Worm (Caenorhabditis elegans) whole organism, L1 larva: ENCODE data around the gene srbc-34.
A peak's percentile ranks its signal among the peaks of the same experiment; 100 is the strongest.

Experiments used
- blmp-1 ChIP-seq: fragments of 150-350 bp; optimal IDR thresholded peaks from 2 replicates; lab custom pipeline; 2014; ENCODE audit warnings: missing biosample characterization, missing genetic modification characterization
- dpl-1 ChIP-seq, 3 experiments: fragments of 150-350 bp in 2 of 3; sonication (generic microtip) in 1 of 3; optimal IDR thresholded peaks; 2 replicates each; lab custom pipeline; 2014 to 2017; ENCODE audit warnings: missing biosample characterization in 3 of 3, missing genetic modification characterization in 3 of 3, missing genetic modification reagents in 3 of 3
- lin-13 ChIP-seq: fragments of 150-350 bp; optimal IDR thresholded peaks from 2 replicates; lab custom pipeline; 2014; ENCODE audit warnings: missing biosample characterization, missing genetic modification reagents, missing genetic modification characterization
- lin-14 ChIP-seq: fragments of 200-800 bp; sonication (Bioruptor generic); optimal IDR thresholded peaks from 2 replicates; lab custom pipeline; 2018; ENCODE audit warnings: mild to moderate bottlenecking, missing genetic modification characterization, moderate library complexity, missing compliant biosample characterization
- lsy-2 ChIP-seq, 2 experiments: fragments of 150-350 bp; optimal IDR thresholded peaks; 2 replicates each; lab custom pipeline; 2014; ENCODE audit warnings: missing biosample characterization in 2 of 2, missing genetic modification characterization in 2 of 2
- mdl-1 ChIP-seq, 2 experiments: fragments of 150-350 bp; optimal IDR thresholded peaks; 2 replicates each; lab custom pipeline; 2014 to 2017; ENCODE audit warnings: missing biosample characterization in 2 of 2, missing genetic modification characterization in 2 of 2, inconsistent platforms in 1 of 2
- nhr-47 ChIP-seq: sonication (generic microtip); optimal IDR thresholded peaks from 2 replicates; lab custom pipeline; 2016; ENCODE audit warnings: mild to moderate bottlenecking, missing genetic modification characterization, moderate library complexity, missing compliant biosample characterization
- snpc-4 ChIP-seq: fragments of 150-350 bp; optimal IDR thresholded peaks from 2 replicates; lab custom pipeline; 2014; ENCODE audit warnings: missing biosample characterization, missing genetic modification characterization
- snu-23 ChIP-seq: sonication (generic microtip); optimal IDR thresholded peaks from 2 replicates; lab custom pipeline; 2016; ENCODE audit warnings: missing genetic modification characterization, missing compliant biosample characterization
- swsn-7 ChIP-seq: sonication (generic microtip); optimal IDR thresholded peaks from 2 replicates; lab custom pipeline; 2016; ENCODE audit warnings: missing genetic modification characterization, missing compliant biosample characterization
- zag-1 ChIP-seq: fragments of 150-350 bp; optimal IDR thresholded peaks from 2 replicates; lab custom pipeline; 2014; ENCODE audit warnings: missing biosample characterization, missing genetic modification characterization

srbc-34 gene

DNA sequence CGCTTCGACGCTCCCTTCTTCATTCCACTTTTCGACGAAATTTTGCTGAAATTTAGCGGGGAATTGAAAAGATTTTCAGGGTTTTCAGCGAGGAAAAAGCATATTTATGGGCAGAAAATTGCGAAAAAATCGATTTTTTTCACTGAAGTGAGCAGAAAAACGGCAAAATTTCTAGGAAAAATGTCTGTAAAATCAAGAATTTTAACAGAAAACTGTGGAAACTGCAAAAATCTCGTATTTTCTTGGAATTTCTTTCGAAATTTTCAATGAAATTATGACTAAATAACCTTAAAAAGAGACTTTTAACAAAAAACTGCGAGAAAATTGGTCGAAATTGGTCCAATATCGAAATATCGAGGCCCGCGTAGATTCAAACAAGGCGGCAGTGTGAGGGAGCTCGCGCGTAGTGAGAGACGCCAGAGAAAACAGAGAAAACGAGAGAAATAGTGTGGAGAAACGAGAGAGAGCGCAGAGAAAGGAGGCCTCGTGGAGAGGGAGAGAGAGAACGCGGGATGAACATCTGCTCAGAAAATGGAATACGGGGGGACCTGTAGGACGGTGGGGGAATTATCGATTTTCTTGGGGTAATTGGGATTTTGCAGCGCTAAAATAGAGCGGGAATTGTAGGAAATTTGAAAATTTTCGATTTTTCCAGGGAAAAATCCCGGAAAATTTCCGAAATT, 43.5 kb downstream of the srbc-34 start, which contains the start of gene swsn-1 (continued):
- peak in 2 of 3 experiments; percentile 35 to 47 for TF ChIP-seq dpl-1 (GFP tag; optimal IDR thresholded peaks at IDR 0.05; lab: Kevin White, UChicago)
- no peak for TF ChIP-seq snpc-4 (tag; lab: Kevin White, UChicago)
- no peak for TF ChIP-seq zag-1 (tag; lab: Kevin White, UChicago)
- TF ChIP-seq snu-23 (GFP tag; lab: Kevin White, UChicago), result peak; percentile 62
- TF ChIP-seq nhr-47 (tag; lab: Kevin White, UChicago), result peak; percentile 64
- TF ChIP-seq swsn-7 (tag; lab: Kevin White, UChicago), result peak; percentile 65
- peak; percentile 82 for TF ChIP-seq lin-14 (GFP tag; lab: Kevin White, UChicago)
- TF ChIP-seq blmp-1 (tag; lab: Kevin White, UChicago), result no peak
- TF ChIP-seq lsy-2 (tag; optimal IDR thresholded peaks at IDR 0.05; lab: Kevin White, UChicago), result peak; percentile 32 to 38
- peak in 1 of 2 experiments; percentile 56 for TF ChIP-seq mdl-1 (tag; optimal IDR thresholded peaks at IDR 0.05; lab: Kevin White, UChicago)
- TF ChIP-seq lin-13 (GFP tag; lab: Kevin White, UChicago), result peak; percentile 21
